Fruit fly (Drosophila melanogaster): ENCODE measurements around the gene LKRSDH.

The LKRSDH gene

dm6 chr2L:7827045-7828004 is 31.6 kb upstream of the LKRSDH start, which contains the start of the genes Rack1 and mts (continued):
- peak; percentile 72 for TF ChIP-seq CG17829 (tag; optimal IDR thresholded peaks at IDR 0.05)
- TF ChIP-seq E2f2 (GFP tag; IDR thresholded peaks at IDR 0.05) = peak; percentile 50; the same call in 1 of the 2 replicates
- TF ChIP-seq ara (GFP tag; IDR thresholded peaks at IDR 0.05) = peak; percentile 64
- peak; percentile 86 for TF ChIP-seq PHDP (tag; optimal IDR thresholded peaks at IDR 0.05)
- peak; percentile 64 for TF ChIP-seq E2f1 (GFP tag; IDR thresholded peaks at IDR 0.05)
- no peak for TF ChIP-seq fru (optimal IDR thresholded peaks at IDR 0.05)
- peak; percentile 64 for TF ChIP-seq CG4820 (GFP tag; optimal IDR thresholded peaks at IDR 0.05)
- peak; percentile 60 for TF ChIP-seq CG30403 (GFP tag; optimal IDR thresholded peaks at IDR 0.05)
- peak; percentile 32; the same call in 1 of the 2 replicates for TF ChIP-seq CG6689 (GFP tag; IDR thresholded peaks at IDR 0.05)
- peak; percentile 75 for TF ChIP-seq CG7786 (GFP tag; optimal IDR thresholded peaks at IDR 0.05)
- TF ChIP-seq gfzf (GFP tag; optimal IDR thresholded peaks at IDR 0.05) = peak; percentile 92
- TF ChIP-seq scrt (GFP tag; optimal IDR thresholded peaks at IDR 0.05) = peak; percentile 83
- peak; percentile 81 for TF ChIP-seq CG9817 (tag; optimal IDR thresholded peaks at IDR 0.05)
- TF ChIP-seq CG3163 (GFP tag; optimal IDR thresholded peaks at IDR 0.05) = peak; percentile 34
- TF ChIP-seq CG8924 (tag; optimal IDR thresholded peaks at IDR 0.05) = peak; percentile 64
- peak; percentile 57 for TF ChIP-seq stwl (tag; optimal IDR thresholded peaks at IDR 0.05)
- 0 out of 2 replicates have a peak, but pooled peaks have one; percentile 31 for TF ChIP-seq crol (GFP tag; IDR thresholded peaks at IDR 0.05)
- peak; percentile 80 for TF ChIP-seq Side (GFP tag; optimal IDR thresholded peaks at IDR 0.05)
- TF ChIP-seq da (GFP tag; optimal IDR thresholded peaks at IDR 0.05) = no peak
- peak; percentile 57; the same call in 2 of the 3 replicates for TF ChIP-seq Optix (GFP tag; IDR thresholded peaks at IDR 0.05)
- peak; percentile 83 for TF ChIP-seq CG1603 (tag; optimal IDR thresholded peaks at IDR 0.05)
- peak; percentile 29 for TF ChIP-seq Dp (GFP tag; optimal IDR thresholded peaks at IDR 0.05)
- peak; percentile 92 for TF ChIP-seq CG18599 (GFP tag; optimal IDR thresholded peaks at IDR 0.05)
- peak; percentile 70 for TF ChIP-seq lilli (GFP tag; optimal IDR thresholded peaks at IDR 0.05)
- peak; percentile 60 for TF ChIP-seq mam (GFP tag; optimal IDR thresholded peaks at IDR 0.05)
- peak; percentile 73 for TF ChIP-seq Kr (GFP tag; optimal IDR thresholded peaks at IDR 0.05)
- TF ChIP-seq CG16779 (GFP tag; IDR thresholded peaks at IDR 0.05) = peak; percentile 78
- TF ChIP-seq sim (GFP tag; IDR thresholded peaks at IDR 0.05) = peak; percentile 77
- TF ChIP-seq Nf-YC (tag; optimal IDR thresholded peaks at IDR 0.05) = peak; percentile 60
- TF ChIP-seq CG3726 (GFP tag; IDR thresholded peaks at IDR 0.05) = no peak
- TF ChIP-seq CG10147 (GFP tag; optimal IDR thresholded peaks at IDR 0.05) = peak; percentile 60
- peak; percentile 40 for TF ChIP-seq jing (GFP tag; optimal IDR thresholded peaks at IDR 0.05)
- TF ChIP-seq CG9215 (GFP tag; IDR thresholded peaks at IDR 0.05) = peak; percentile 48
- TF ChIP-seq CG1529 (GFP tag; optimal IDR thresholded peaks at IDR 0.05) = peak; percentile 60
- peak; percentile 97 for TF ChIP-seq MTF-1 (GFP tag; optimal IDR thresholded peaks at IDR 0.05; ENCODE audit: borderline replicate concordance)
- TF ChIP-seq Bgb (GFP tag; IDR thresholded peaks at IDR 0.05; ENCODE audit: partially characterized antibody) = peak; percentile 62; the same call in 1 of the 2 replicates
- peak; percentile 59 for TF ChIP-seq CG1792 (GFP tag; optimal IDR thresholded peaks at IDR 0.05)
- peak; percentile 72 for TF ChIP-seq Max (GFP tag; optimal IDR thresholded peaks at IDR 0.05)
- peak; percentile 93 for TF ChIP-seq Rfx (GFP tag; IDR thresholded peaks at IDR 0.05)
- TF ChIP-seq Antp (GFP tag; optimal IDR thresholded peaks at IDR 0.05) = peak; percentile 40
- TF ChIP-seq CG3407 (GFP tag; optimal IDR thresholded peaks at IDR 0.05) = peak; percentile 80
- TF ChIP-seq CG4404 (GFP tag; IDR thresholded peaks at IDR 0.05) = no peak
- TF ChIP-seq ap (GFP tag; IDR thresholded peaks at IDR 0.05) = peak; percentile 74; the same call in 1 of the 2 replicates
- peak; percentile 74 for TF ChIP-seq CG8359 (GFP tag; optimal IDR thresholded peaks at IDR 0.05; ENCODE audit: borderline replicate concordance)
- TF ChIP-seq CG16815 (GFP tag; optimal IDR thresholded peaks at IDR 0.05) = peak; percentile 60
- peak; percentile 67 for TF ChIP-seq BEAF-32 (GFP tag; optimal IDR thresholded peaks at IDR 0.05)
- TF ChIP-seq tx (GFP tag; optimal IDR thresholded peaks at IDR 0.05) = no peak
- TF ChIP-seq Dek (tag; optimal IDR thresholded peaks at IDR 0.05) = peak; percentile 75
